Worm (Caenorhabditis elegans): Measurements from ENCODE around the gene athp-2.

athp-2 gene

DNA sequence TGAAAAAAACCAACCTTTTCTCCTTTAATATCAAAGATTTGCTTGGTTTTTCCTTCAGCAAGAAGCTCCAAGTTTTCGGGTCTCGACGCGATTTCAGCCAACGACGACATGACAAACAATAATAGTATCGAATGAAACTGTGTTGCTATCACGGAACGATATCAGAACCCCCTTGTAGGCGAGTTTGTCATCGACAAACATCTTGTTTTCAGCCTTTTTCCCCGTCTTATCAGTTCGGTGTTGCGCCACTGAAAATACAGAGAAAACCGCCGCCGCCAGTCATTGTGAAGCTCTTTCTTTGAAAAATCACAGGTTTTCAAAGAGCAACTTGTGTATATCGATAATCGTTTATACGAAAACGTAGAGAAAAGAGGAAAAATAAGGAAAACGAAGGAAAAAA is 32.4 kb downstream of the athp-2 start, which contains the start of gene paic-1:
TSS of gene paic-1 (minus strand) at position 120 of the 400 bp plus-strand sequence.
- TF ChIP-seq unc-120 (tag; optimal IDR thresholded peaks at IDR 0.05; ENCODE audit: poor library complexity, severe bottlenecking): no peak
- TF ChIP-seq zip-8 (tag; optimal IDR thresholded peaks at IDR 0.05): no peak
- TF ChIP-seq mls-2 (tag; optimal IDR thresholded peaks at IDR 0.05): no peak
- no peak for TF ChIP-seq cnd-1 (tag; optimal IDR thresholded peaks at IDR 0.05)
- no peak for TF ChIP-seq lsy-2 (tag; optimal IDR thresholded peaks at IDR 0.05)
- TF ChIP-seq mab-5 (tag; optimal IDR thresholded peaks at IDR 0.05): no peak
- TF ChIP-seq bed-3 (GFP tag; optimal IDR thresholded peaks at IDR 0.05): no peak
- no peak for TF ChIP-seq nhr-2 (tag; optimal IDR thresholded peaks at IDR 0.05)
- no peak for TF ChIP-seq mep-1 (tag; optimal IDR thresholded peaks at IDR 0.05)
- TF ChIP-seq unc-62 (GFP tag; optimal IDR thresholded peaks at IDR 0.05): no peak
- no peak for TF ChIP-seq M03D4.4 (tag; optimal IDR thresholded peaks at IDR 0.05)
- TF ChIP-seq ceh-39 (tag; optimal IDR thresholded peaks at IDR 0.05): no peak
- TF ChIP-seq nhr-28 (tag; optimal IDR thresholded peaks at IDR 0.05): no peak
- no peak for TF ChIP-seq nhr-12 (tag; optimal IDR thresholded peaks at IDR 0.05)
- TF ChIP-seq drap-1 (GFP tag; optimal IDR thresholded peaks at IDR 0.05): no peak
- no peak for TF ChIP-seq sptf-1 (tag; optimal IDR thresholded peaks at IDR 0.05)
- no peak for TF ChIP-seq sem-2 (GFP tag; optimal IDR thresholded peaks at IDR 0.05)
- TF ChIP-seq snpc-4 (tag; optimal IDR thresholded peaks at IDR 0.05): no peak

- TF ChIP-seq ham-2 (GFP tag; optimal IDR thresholded peaks at IDR 0.05): no peak
- no peak for TF ChIP-seq cnd-1 (tag; optimal IDR thresholded peaks at IDR 0.05)
- TF ChIP-seq bed-3 (GFP tag; optimal IDR thresholded peaks at IDR 0.05): no peak
- no peak for TF ChIP-seq ceh-83 (GFP tag; optimal IDR thresholded peaks at IDR 0.05)
- TF ChIP-seq ceh-43 (GFP tag; optimal IDR thresholded peaks at IDR 0.05): no peak
- no peak for TF ChIP-seq lin-32 (GFP tag; optimal IDR thresholded peaks at IDR 0.05)
- no peak for TF ChIP-seq hlh-1 (tag; optimal IDR thresholded peaks at IDR 0.05)
- no peak for TF ChIP-seq M03D4.4 (tag; optimal IDR thresholded peaks at IDR 0.05)
- no peak for TF ChIP-seq ztf-11 (tag; optimal IDR thresholded peaks at IDR 0.05)
- TF ChIP-seq nhr-76 (tag; optimal IDR thresholded peaks at IDR 0.05): no peak
- no peak for TF ChIP-seq unc-39 (tag; optimal IDR thresholded peaks at IDR 0.05)
- no peak for TF ChIP-seq ces-1 (GFP tag; optimal IDR thresholded peaks at IDR 0.05)
- TF ChIP-seq flh-1 (GFP tag; optimal IDR thresholded peaks at IDR 0.05): no peak
- TF ChIP-seq elt-3 (tag; optimal IDR thresholded peaks at IDR 0.05): no peak
- no peak for TF ChIP-seq drap-1 (GFP tag; optimal IDR thresholded peaks at IDR 0.05)
- TF ChIP-seq unc-120 (tag; optimal IDR thresholded peaks at IDR 0.05; ENCODE audit: poor library complexity, severe bottlenecking): no peak
- no peak for TF ChIP-seq lsy-2 (tag; optimal IDR thresholded peaks at IDR 0.05)
- TF ChIP-seq mab-5 (tag; optimal IDR thresholded peaks at IDR 0.05): no peak
- no peak for TF ChIP-seq sem-2 (GFP tag; optimal IDR thresholded peaks at IDR 0.05)
- TF ChIP-seq tbx-8 (GFP tag; optimal IDR thresholded peaks at IDR 0.05): no peak
Observed at ce11 chrII:4372867-4373397, 33.0 kb downstream of the athp-2 start.

DNA sequence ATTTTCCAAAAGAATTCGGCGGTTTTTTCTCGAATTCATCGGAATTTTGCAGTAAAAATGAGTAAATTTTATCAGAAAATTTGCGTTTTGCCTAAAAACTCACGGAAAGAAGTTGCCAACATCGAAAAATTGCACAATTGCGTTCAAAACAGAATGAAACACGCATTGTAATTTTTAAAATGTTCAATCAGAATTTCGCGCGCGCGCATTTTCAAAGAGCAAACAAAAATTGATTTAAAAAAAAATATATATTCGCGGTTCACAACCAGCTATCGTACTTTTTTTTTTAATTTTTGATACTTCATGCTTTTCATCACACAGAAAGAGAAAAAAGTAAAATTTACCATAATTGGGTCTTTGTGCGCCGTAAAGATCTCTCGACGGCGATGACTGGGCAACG is 34.9 kb downstream of the athp-2 start:
- TF ChIP-seq snpc-4 (tag; optimal IDR thresholded peaks at IDR 0.05): no peak
- no peak for TF ChIP-seq sptf-1 (tag; optimal IDR thresholded peaks at IDR 0.05)
- TF ChIP-seq M03D4.4 (tag; optimal IDR thresholded peaks at IDR 0.05): no peak
- no peak for TF ChIP-seq elt-1 (tag; optimal IDR thresholded peaks at IDR 0.05; ENCODE audit: borderline replicate concordance, insufficient read depth)
- no peak for TF ChIP-seq drap-1 (GFP tag; optimal IDR thresholded peaks at IDR 0.05)
- TF ChIP-seq mep-1 (tag; optimal IDR thresholded peaks at IDR 0.05): no peak
- no peak for TF ChIP-seq unc-39 (tag; optimal IDR thresholded peaks at IDR 0.05)
- no peak for TF ChIP-seq unc-62 (GFP tag; optimal IDR thresholded peaks at IDR 0.05)
- TF ChIP-seq lin-32 (GFP tag; optimal IDR thresholded peaks at IDR 0.05): no peak
- TF ChIP-seq unc-120 (tag; optimal IDR thresholded peaks at IDR 0.05; ENCODE audit: poor library complexity, severe bottlenecking): no peak
- TF ChIP-seq nhr-237 (tag; optimal IDR thresholded peaks at IDR 0.05): no peak
- TF ChIP-seq ham-2 (GFP tag; optimal IDR thresholded peaks at IDR 0.05): no peak
- TF ChIP-seq nhr-2 (tag; optimal IDR thresholded peaks at IDR 0.05): no peak
- no peak for TF ChIP-seq ceh-83 (GFP tag; optimal IDR thresholded peaks at IDR 0.05)
- TF ChIP-seq nhr-12 (tag; optimal IDR thresholded peaks at IDR 0.05): no peak
- no peak for TF ChIP-seq hlh-1 (tag; optimal IDR thresholded peaks at IDR 0.05)
